Fruit fly (Drosophila melanogaster) whole organism, prepupa: Measurements from ENCODE around the gene INPP5E.

Experiments used
- Blimp-1 ChIP-seq: fragments of 200-800 bp; sonication (Bioruptor generic); optimal IDR thresholded peaks from 3 replicates; lab custom pipeline; 2017; ENCODE audit warnings: missing biosample characterization, missing genetic modification characterization, mild to moderate bottlenecking, moderate library complexity, missing genetic modification reagents
- CG10631 ChIP-seq: fragments of 200-800 bp; sonication (Bioruptor generic); optimal IDR thresholded peaks from 2 replicates; lab custom pipeline; 2016; ENCODE audit warnings: missing biosample characterization, missing genetic modification characterization
- CG11762 ChIP-seq: fragments of 200-800 bp; sonication (Bioruptor generic); optimal IDR thresholded peaks from 3 replicates; lab custom pipeline; 2016; ENCODE audit warnings: missing biosample characterization, missing genetic modification characterization; ENCODE audit not compliant: insufficient read depth
- CG15336 ChIP-seq: fragments of 200-800 bp; sonication (Bioruptor generic); IDR thresholded peaks from 2 replicates; pipeline ENCODE4 v1.3.6; 2022; ENCODE audit warnings: missing biosample characterization, missing genetic modification characterization
- CG1621 ChIP-seq: fragments of 200-800 bp; sonication (Bioruptor generic); optimal IDR thresholded peaks from 3 replicates; lab custom pipeline; 2018; ENCODE audit warnings: missing biosample characterization, mild to moderate bottlenecking, missing genetic modification characterization
- CG3032 ChIP-seq: fragments of 200-800 bp; optimal IDR thresholded peaks from 2 replicates; lab custom pipeline; 2019; ENCODE audit warnings: missing biosample characterization, mild to moderate bottlenecking, missing genetic modification characterization, moderate library complexity
- CG31627 ChIP-seq: fragments of 200-800 bp; sonication (Bioruptor generic); optimal IDR thresholded peaks from 3 replicates; lab custom pipeline; 2016; ENCODE audit warnings: missing biosample characterization, missing genetic modification characterization
- CG32006 ChIP-seq: fragments of 200-800 bp; sonication (Bioruptor generic); optimal IDR thresholded peaks from 3 replicates; lab custom pipeline; 2017; ENCODE audit warnings: missing biosample characterization, mild to moderate bottlenecking, missing genetic modification characterization
- CG34406 ChIP-seq: fragments of 200-800 bp; sonication (Bioruptor generic); optimal IDR thresholded peaks from 3 replicates; lab custom pipeline; 2016; ENCODE audit warnings: missing biosample characterization, missing genetic modification characterization
- CG6163 ChIP-seq: fragments of 200-800 bp; sonication (Bioruptor generic); IDR thresholded peaks from 3 replicates; pipeline ENCODE4 v1.3.6; 2022; ENCODE audit warnings: missing biosample characterization, missing genetic modification characterization
- CG6854 ChIP-seq: fragments of 200-800 bp; sonication (Bioruptor generic); optimal IDR thresholded peaks from 2 replicates; lab custom pipeline; 2017; ENCODE audit warnings: missing biosample characterization, mild to moderate bottlenecking, missing genetic modification characterization
- CG8119 ChIP-seq: fragments of 200-800 bp; sonication (Bioruptor generic); IDR thresholded peaks from 3 replicates; pipeline ENCODE4 v1.3.6; 2022; ENCODE audit warnings: missing biosample characterization, missing genetic modification characterization
- CG8319 ChIP-seq: fragments of 200-800 bp; sonication (Bioruptor generic); optimal IDR thresholded peaks from 3 replicates; lab custom pipeline; 2016; ENCODE audit warnings: missing biosample characterization, missing genetic modification characterization
- CG8632 ChIP-seq: fragments of 200-800 bp; sonication (Bioruptor generic); optimal IDR thresholded peaks from 3 replicates; lab custom pipeline; 2016; ENCODE audit warnings: missing biosample characterization, missing genetic modification characterization
- CG9139 ChIP-seq: fragments of 200-800 bp; sonication (Bioruptor generic); optimal IDR thresholded peaks from 3 replicates; lab custom pipeline; 2017; ENCODE audit warnings: missing biosample characterization, mild to moderate bottlenecking, missing genetic modification characterization
- Eip75B ChIP-seq: fragments of 200-800 bp; sonication (Bioruptor generic); optimal IDR thresholded peaks from 3 replicates; lab custom pipeline; 2016; ENCODE audit warnings: missing biosample characterization, missing genetic modification characterization
- Eip93F ChIP-seq: fragments of 200-800 bp; sonication (Bioruptor generic); optimal IDR thresholded peaks from 2 replicates; lab custom pipeline; 2016; ENCODE audit warnings: missing biosample characterization, mild to moderate bottlenecking, missing genetic modification characterization
- Ets21C ChIP-seq: fragments of 200-800 bp; sonication (Bioruptor generic); optimal IDR thresholded peaks from 3 replicates; lab custom pipeline; 2016; ENCODE audit warnings: missing biosample characterization, missing genetic modification characterization
- Gug ChIP-seq: fragments of 200-800 bp; sonication (Bioruptor generic); IDR thresholded peaks from 2 replicates; pipeline ENCODE4 v1.3.6; 2022; ENCODE audit warnings: missing biosample characterization, missing genetic modification characterization
- Hr38 ChIP-seq: sonication (Bioruptor generic); optimal IDR thresholded peaks from 2 replicates; lab custom pipeline; 2016; ENCODE audit warnings: missing biosample characterization, missing genetic modification characterization
- Hr4 ChIP-seq: fragments of 200-800 bp; sonication (Bioruptor generic); optimal IDR thresholded peaks from 3 replicates; lab custom pipeline; 2016; ENCODE audit warnings: missing biosample characterization, missing genetic modification characterization
- Lpt ChIP-seq: fragments of 200-800 bp; sonication (Bioruptor generic); optimal IDR thresholded peaks from 3 replicates; lab custom pipeline; 2016; ENCODE audit warnings: missing biosample characterization, missing genetic modification characterization
- OdsH ChIP-seq: fragments of 200-800 bp; sonication (Bioruptor generic); optimal IDR thresholded peaks from 3 replicates; lab custom pipeline; 2016; ENCODE audit warnings: missing biosample characterization, missing genetic modification characterization
- Smox ChIP-seq: fragments of 200-800 bp; sonication (Bioruptor generic); optimal IDR thresholded peaks from 3 replicates; lab custom pipeline; 2016; ENCODE audit warnings: missing biosample characterization, missing genetic modification characterization
- Sox102F ChIP-seq: fragments of 200-800 bp; sonication (Bioruptor generic); optimal IDR thresholded peaks from 2 replicates; lab custom pipeline; 2016; ENCODE audit warnings: missing biosample characterization, mild to moderate bottlenecking, missing genetic modification characterization
- cyc ChIP-seq: fragments of 200-800 bp; sonication (Bioruptor generic); optimal IDR thresholded peaks from 3 replicates; lab custom pipeline; 2016; ENCODE audit warnings: missing biosample characterization, missing genetic modification characterization
- dsx ChIP-seq: fragments of 200-800 bp; optimal IDR thresholded peaks from 3 replicates; lab custom pipeline; 2019; ENCODE audit warnings: missing biosample characterization, mild to moderate bottlenecking, missing genetic modification characterization, moderate library complexity; ENCODE audit not compliant: poor library complexity, severe bottlenecking
- eg ChIP-seq: fragments of 200-800 bp; sonication (Bioruptor generic); IDR thresholded peaks from 3 replicates; pipeline ENCODE4 v1.3.6; 2022; ENCODE audit warnings: missing biosample characterization, missing genetic modification characterization
- esn ChIP-seq: fragments of 200-800 bp; sonication (Bioruptor generic); optimal IDR thresholded peaks from 2 replicates; lab custom pipeline; 2016; ENCODE audit warnings: missing biosample characterization, mild to moderate bottlenecking, missing genetic modification characterization, moderate library complexity
- fd59A ChIP-seq: fragments of 200-800 bp; sonication (Bioruptor generic); optimal IDR thresholded peaks from 2 replicates; lab custom pipeline; 2017; ENCODE audit warnings: missing biosample characterization, mild to moderate bottlenecking, missing genetic modification characterization, missing genetic modification reagents
- net ChIP-seq: fragments of 200-800 bp; sonication (Bioruptor generic); optimal IDR thresholded peaks from 3 replicates; lab custom pipeline; 2016; ENCODE audit warnings: missing biosample characterization, missing genetic modification characterization
- pdm3 ChIP-seq: fragments of 200-800 bp; sonication (Bioruptor generic); optimal IDR thresholded peaks from 3 replicates; lab custom pipeline; 2016; ENCODE audit warnings: missing biosample characterization, missing genetic modification characterization
- salr ChIP-seq, 2 experiments: fragments of 200-800 bp; sonication (Bioruptor generic); optimal IDR thresholded peaks; 3 replicates each; lab custom pipeline; 2016 to 2018; ENCODE audit warnings: missing biosample characterization in 2 of 2, missing genetic modification characterization in 2 of 2, mild to moderate bottlenecking in 1 of 2
- ss ChIP-seq, 2 experiments: fragments of 200-800 bp; sonication (Bioruptor generic); optimal IDR thresholded peaks; 2 replicates in 1 of 2; 3 replicates in 1 of 2; lab custom pipeline; 2017 to 2018; ENCODE audit warnings: mild to moderate bottlenecking in 2 of 2, missing biosample characterization in 2 of 2, missing genetic modification characterization in 2 of 2, moderate library complexity in 1 of 2
- svp ChIP-seq: fragments of 200-800 bp; sonication (Bioruptor generic); peaks from one replicate; lab custom pipeline; 2016; ENCODE audit warnings: missing biosample characterization, missing genetic modification characterization
- vri ChIP-seq: fragments of 200-800 bp; sonication (Bioruptor generic); optimal IDR thresholded peaks from 3 replicates; lab custom pipeline; 2016; ENCODE audit warnings: missing biosample characterization, mild to moderate bottlenecking, missing genetic modification characterization

The INPP5E gene

DNA sequence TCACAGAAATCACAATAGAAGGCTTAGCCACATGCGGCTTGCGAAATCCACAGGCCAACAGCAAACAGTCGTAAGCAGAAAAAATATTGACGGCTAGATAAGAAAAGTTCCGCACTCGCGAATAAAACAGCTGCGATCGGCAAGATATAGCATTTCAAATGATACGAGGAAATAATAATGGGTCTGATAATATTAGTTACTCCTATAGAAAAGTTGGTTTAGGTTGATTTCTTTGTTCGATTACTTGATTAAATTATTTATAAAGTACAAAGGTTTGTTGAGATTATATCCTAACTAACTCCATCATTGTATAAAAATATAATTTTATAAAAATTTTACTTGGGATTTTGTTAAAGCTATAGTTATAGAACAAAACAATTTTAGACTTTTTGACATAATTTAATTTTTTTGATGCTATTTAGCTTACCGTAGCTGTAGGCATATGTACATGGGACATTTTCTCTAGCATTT lies 1.8 kb upstream of the INPP5E start (continued):
- TF ChIP-seq CG8632 (GFP tag; lab: Kevin White, UChicago) (peak; percentile 60), Hr38 (GFP tag; lab: Kevin White, UChicago) (no peak), vri (GFP tag; lab: Kevin White, UChicago) (peak; percentile 14), OdsH (GFP tag; lab: Kevin White, UChicago) (peak; percentile 49), CG34406 (GFP tag; lab: Kevin White, UChicago) (peak; percentile 56), Eip75B (GFP tag; lab: Kevin White, UChicago) (peak; percentile 9)

DNA sequence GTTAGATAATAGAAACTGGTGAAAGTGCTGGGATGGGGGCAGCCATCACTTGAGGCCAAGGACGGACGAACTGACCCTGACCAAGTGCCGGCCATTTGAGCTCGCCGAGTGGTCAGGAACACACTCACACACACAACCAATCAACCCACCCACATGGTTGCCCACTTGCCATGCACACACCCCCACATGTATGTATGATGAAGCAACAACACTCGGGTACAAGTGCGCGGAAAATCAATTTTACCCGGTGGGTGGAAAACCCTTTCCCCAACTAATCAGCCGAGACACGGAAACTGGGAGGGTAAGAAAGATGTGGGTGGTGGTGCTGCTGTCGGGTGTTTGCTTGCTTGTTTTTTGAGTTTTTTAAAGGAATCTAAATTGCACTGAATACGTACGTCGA lies 960 bp upstream of the INPP5E start:
- TF ChIP-seq CG31627 (GFP tag; lab: Kevin White, UChicago) (no peak), eg (GFP tag; lab: Robert Waterston, UW) (no peak)
- TF ChIP-seq, all 60 proteins: peak for 0

DNA sequence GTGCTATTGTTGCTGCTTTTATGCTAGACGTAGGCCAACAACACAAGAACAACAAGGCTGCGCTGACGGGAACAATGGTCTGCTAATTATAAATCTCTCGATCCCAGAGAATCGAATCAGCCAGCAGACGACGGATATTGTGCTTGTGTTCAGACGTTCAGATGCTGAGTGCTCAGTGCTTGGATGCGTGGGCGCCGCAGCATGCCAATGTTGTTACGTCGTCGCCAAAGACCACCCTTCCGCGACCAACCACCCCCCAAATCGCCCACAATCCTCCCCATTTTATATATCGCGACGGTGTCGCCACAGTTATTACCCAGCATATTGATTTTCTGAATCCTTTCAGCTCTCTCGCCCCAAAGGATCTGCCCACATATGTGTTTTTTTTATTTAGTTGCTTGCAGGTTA lies 429 bp downstream of the INPP5E start:
- TF ChIP-seq CG8632 (GFP tag; lab: Kevin White, UChicago) (no peak), CG6163 (GFP tag; lab: Robert Waterston, UW) (no peak)

DNA sequence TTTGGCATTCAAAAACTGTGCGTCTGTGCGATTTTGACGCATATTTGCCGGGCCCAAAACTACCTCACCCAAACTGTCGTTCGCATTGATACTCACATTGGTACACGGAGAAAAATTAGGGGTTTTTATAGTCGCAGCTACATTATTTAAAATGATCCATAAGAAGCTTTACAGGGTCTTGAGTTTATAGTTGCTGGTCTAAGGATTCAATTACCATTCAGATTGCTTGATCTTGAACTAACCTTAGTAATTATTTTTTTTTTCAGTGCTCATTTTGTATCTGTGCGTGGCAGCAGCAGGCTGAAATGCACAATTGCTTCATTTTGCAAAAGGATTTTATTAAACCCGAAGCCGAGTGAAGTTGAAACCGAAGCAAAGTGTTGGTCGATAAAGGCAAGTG lies 9.9 kb downstream of the INPP5E start:
- TF ChIP-seq svp, result no peak
- no peak for TF ChIP-seq CG6854 (GFP tag; lab: Kevin White, UChicago)
- TF ChIP-seq salr (GFP tag; optimal IDR thresholded peaks at IDR 0.05; lab: Kevin White, UChicago), result no peak
- TF ChIP-seq Eip75B (GFP tag; lab: Kevin White, UChicago), result no peak
- no peak for TF ChIP-seq net (GFP tag; lab: Kevin White, UChicago)
- no peak for TF ChIP-seq CG8119 (GFP tag; lab: Robert Waterston, UW)
- TF ChIP-seq dsx, result no peak
- TF ChIP-seq Blimp-1 (GFP tag; lab: Kevin White, UChicago), result no peak
- TF ChIP-seq pdm3 (GFP tag; lab: Kevin White, UChicago), result no peak
- no peak for TF ChIP-seq CG1621
- no peak for TF ChIP-seq CG3032 (tag; lab: Kevin White, UChicago)
- no peak for TF ChIP-seq CG10631 (GFP tag; lab: Kevin White, UChicago)
- no peak for TF ChIP-seq Ets21C (GFP tag; lab: Kevin White, UChicago)
- TF ChIP-seq Sox102F, result no peak
- no peak for TF ChIP-seq CG11762
- no peak for TF ChIP-seq Gug (GFP tag; lab: Robert Waterston, UW)
- no peak for TF ChIP-seq fd59A (GFP tag; lab: Kevin White, UChicago)

DNA sequence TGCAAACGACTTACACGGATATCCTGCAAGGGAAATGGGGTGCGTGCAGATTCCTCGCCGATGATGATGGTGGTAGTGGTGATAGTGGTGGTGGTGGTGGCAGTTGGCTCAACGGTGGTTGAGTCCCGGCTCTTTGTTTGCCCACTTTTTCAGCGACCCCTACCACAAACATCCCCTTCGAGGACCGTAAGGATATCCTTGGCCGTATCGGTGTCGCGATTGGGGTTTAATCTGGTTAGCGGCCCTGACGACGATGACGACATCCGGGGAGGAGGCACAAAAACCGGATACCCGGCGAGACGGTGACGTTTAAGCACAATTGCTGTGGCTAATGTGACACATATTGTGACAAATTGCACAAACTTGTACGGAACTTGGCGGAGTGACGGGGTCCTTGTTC lies 12.2 kb downstream of the INPP5E start:
- TF ChIP-seq cyc (GFP tag; lab: Kevin White, UChicago) (no peak), CG3032 (tag; lab: Kevin White, UChicago) (no peak), Sox102F (no peak), CG11762 (no peak), CG6854 (GFP tag; lab: Kevin White, UChicago) (no peak), Hr4 (no peak), CG15336 (GFP tag; lab: Robert Waterston, UW) (no peak), CG9139 (GFP tag; lab: Kevin White, UChicago) (no peak), Smox (no peak), CG8319 (no peak), ss (GFP tag; optimal IDR thresholded peaks at IDR 0.05; lab: Kevin White, UChicago) (no peak), Hr38 (GFP tag; lab: Kevin White, UChicago) (no peak), esn (GFP tag; lab: Kevin White, UChicago) (no peak), CG1621 (no peak), eg (GFP tag; lab: Robert Waterston, UW) (no peak), CG32006 (no peak), Lpt (GFP tag; lab: Kevin White, UChicago) (no peak), Eip93F (GFP tag; lab: Kevin White, UChicago) (no peak), CG8119 (GFP tag; lab: Robert Waterston, UW) (no peak)
- TF ChIP-seq, all 60 proteins: peak for 0
